Worm (Caenorhabditis elegans): ENCODE measurements around the gene rad-23.
A peak's percentile ranks its signal among the peaks of the same experiment; 100 is the strongest.

rad-23 gene

ce11 chrII:11634057-11634676, 18.4 kb downstream of the rad-23 start:
- peak; percentile 91 for TF ChIP-seq Y55F3AM.14 (GFP tag; optimal IDR thresholded peaks at IDR 0.05)
- TF ChIP-seq ztf-4 (tag; optimal IDR thresholded peaks at IDR 0.05): peak; percentile 79
- TF ChIP-seq ama-1 (optimal IDR thresholded peaks at IDR 0.05): peak; percentile 78
- no peak for TF ChIP-seq elt-1 (tag; optimal IDR thresholded peaks at IDR 0.05)
- no peak for TF ChIP-seq ceh-16 (tag; optimal IDR thresholded peaks at IDR 0.05)
- peak; percentile 46 for TF ChIP-seq ceh-82 (tag; optimal IDR thresholded peaks at IDR 0.05)
- no peak for TF ChIP-seq R02D3.7 (tag; optimal IDR thresholded peaks at IDR 0.05)
- peak; percentile 88 for TF ChIP-seq fos-1 (tag; optimal IDR thresholded peaks at IDR 0.05)
- peak; percentile 59 for TF ChIP-seq gmeb-1 (tag; optimal IDR thresholded peaks at IDR 0.05)
- TF ChIP-seq lin-11 (tag; optimal IDR thresholded peaks at IDR 0.05): peak; percentile 70
- peak; percentile 87 for TF ChIP-seq C34F6.9 (tag; optimal IDR thresholded peaks at IDR 0.05)
- TF ChIP-seq nhr-10 (tag; optimal IDR thresholded peaks at IDR 0.05): no peak
- TF ChIP-seq ZK546.5 (tag; optimal IDR thresholded peaks at IDR 0.05): no peak
- peak; percentile 6 for TF ChIP-seq nhr-77 (tag; optimal IDR thresholded peaks at IDR 0.05)
- peak; percentile 96 for TF ChIP-seq F13H6.1 (tag; optimal IDR thresholded peaks at IDR 0.05)
- no peak for TF ChIP-seq lin-39 (tag; optimal IDR thresholded peaks at IDR 0.05)
- TF ChIP-seq lin-13 (GFP tag; optimal IDR thresholded peaks at IDR 0.05): peak; percentile 78
- TF ChIP-seq nhr-25 (tag; optimal IDR thresholded peaks at IDR 0.05): peak; percentile 89
- no peak for TF ChIP-seq aly-2 (tag; optimal IDR thresholded peaks at IDR 0.05)
- peak; percentile 90 for TF ChIP-seq sma-3 (GFP tag; optimal IDR thresholded peaks at IDR 0.05)
- TF ChIP-seq unc-55 (GFP tag; optimal IDR thresholded peaks at IDR 0.05): peak; percentile 75
- no peak for TF ChIP-seq nhr-11 (tag; optimal IDR thresholded peaks at IDR 0.05)
- no peak for TF ChIP-seq skn-1 (tag; optimal IDR thresholded peaks at IDR 0.05)
- TF ChIP-seq sem-4 (tag; optimal IDR thresholded peaks at IDR 0.05): peak; percentile 87
- TF ChIP-seq nhr-21 (tag; optimal IDR thresholded peaks at IDR 0.05): peak; percentile 87
- peak; percentile 58 to 74 for TF ChIP-seq lsy-2 (tag; optimal IDR thresholded peaks at IDR 0.05)
- TF ChIP-seq nhr-12 (tag; optimal IDR thresholded peaks at IDR 0.05): no peak
- TF ChIP-seq mab-5 (tag; optimal IDR thresholded peaks at IDR 0.05): peak; percentile 86
- TF ChIP-seq nhr-23 (tag; optimal IDR thresholded peaks at IDR 0.05): no peak
- TF ChIP-seq mdl-1 (tag; optimal IDR thresholded peaks at IDR 0.05): peak; percentile 87 to 94
- TF ChIP-seq blmp-1 (tag; optimal IDR thresholded peaks at IDR 0.05; ENCODE audit: insufficient read depth): peak; percentile 83
- peak; percentile 95 for TF ChIP-seq nhr-129 (tag; optimal IDR thresholded peaks at IDR 0.05)
- TF ChIP-seq dmd-4 (tag; optimal IDR thresholded peaks at IDR 0.05): no peak
- TF ChIP-seq egl-27 (tag; optimal IDR thresholded peaks at IDR 0.05): peak; percentile 89
- TF ChIP-seq nhr-237 (tag; optimal IDR thresholded peaks at IDR 0.05): no peak
- TF ChIP-seq nhr-6 (tag; optimal IDR thresholded peaks at IDR 0.05): peak; percentile 62
- peak; percentile 86 for TF ChIP-seq zag-1 (tag; optimal IDR thresholded peaks at IDR 0.05)
- peak; percentile 59 for TF ChIP-seq snpc-4 (tag; optimal IDR thresholded peaks at IDR 0.05)
- TF ChIP-seq crh-2 (tag; optimal IDR thresholded peaks at IDR 0.05): peak; percentile 90
- peak; percentile 93 for TF ChIP-seq sma-9 (GFP tag; optimal IDR thresholded peaks at IDR 0.05)
- no peak for TF ChIP-seq sma-9 (tag; optimal IDR thresholded peaks at IDR 0.05)

- TF ChIP-seq ztf-1 (GFP tag; conservative IDR thresholded peaks at IDR 0.05) (no peak), unc-62 (GFP tag; optimal IDR thresholded peaks at IDR 0.05) (no peak)
Measured at ce11 chrII:11633509-11633908, 19.0 kb downstream of the rad-23 start, which contains the start of gene din-1. TSS of gene din-1 (minus strand) at chrII:11633609.

- TF ChIP-seq ztf-4 (tag; optimal IDR thresholded peaks at IDR 0.05) (no peak), mab-5 (tag; optimal IDR thresholded peaks at IDR 0.05) (no peak), ceh-82 (tag; optimal IDR thresholded peaks at IDR 0.05) (no peak), nhr-12 (tag; optimal IDR thresholded peaks at IDR 0.05) (no peak), snpc-4 (tag; optimal IDR thresholded peaks at IDR 0.05) (no peak), nhr-129 (tag; optimal IDR thresholded peaks at IDR 0.05) (peak; percentile 80), mdl-1 (tag; optimal IDR thresholded peaks at IDR 0.05) (peak; percentile 5 to 27), unc-62 (GFP tag; optimal IDR thresholded peaks at IDR 0.05) (no peak), C34F6.9 (tag; optimal IDR thresholded peaks at IDR 0.05) (peak; percentile 61), aly-2 (tag; optimal IDR thresholded peaks at IDR 0.05) (no peak), crh-2 (tag; optimal IDR thresholded peaks at IDR 0.05) (peak; percentile 38), gmeb-1 (tag; optimal IDR thresholded peaks at IDR 0.05) (no peak), elt-3 (tag; optimal IDR thresholded peaks at IDR 0.05) (no peak), lsy-2 (tag; optimal IDR thresholded peaks at IDR 0.05) (peak in 1 of 2 experiments; percentile 41), lin-11 (tag; optimal IDR thresholded peaks at IDR 0.05) (no peak), sem-4 (tag; optimal IDR thresholded peaks at IDR 0.05) (no peak), nhr-10 (tag; optimal IDR thresholded peaks at IDR 0.05) (no peak), elt-1 (tag; optimal IDR thresholded peaks at IDR 0.05) (no peak), zag-1 (tag; optimal IDR thresholded peaks at IDR 0.05) (no peak), ztf-1 (GFP tag; conservative IDR thresholded peaks at IDR 0.05) (no peak), sma-3 (GFP tag; optimal IDR thresholded peaks at IDR 0.05) (peak; percentile 15), ztf-11 (tag; optimal IDR thresholded peaks at IDR 0.05) (no peak), F13H6.1 (tag; optimal IDR thresholded peaks at IDR 0.05) (peak; percentile 67), unc-55 (GFP tag; optimal IDR thresholded peaks at IDR 0.05) (peak; percentile 54), nhr-237 (tag; optimal IDR thresholded peaks at IDR 0.05) (no peak), sma-9 (GFP tag; optimal IDR thresholded peaks at IDR 0.05) (peak; percentile 77), sma-9 (tag; optimal IDR thresholded peaks at IDR 0.05) (no peak), dmd-4 (tag; optimal IDR thresholded peaks at IDR 0.05) (no peak), ceh-16 (tag; optimal IDR thresholded peaks at IDR 0.05) (no peak), nhr-6 (tag; optimal IDR thresholded peaks at IDR 0.05) (no peak), nhr-77 (tag; optimal IDR thresholded peaks at IDR 0.05) (no peak), nhr-25 (tag; optimal IDR thresholded peaks at IDR 0.05) (peak; percentile 47), fos-1 (tag; optimal IDR thresholded peaks at IDR 0.05) (peak; percentile 50), ama-1 (optimal IDR thresholded peaks at IDR 0.05) (no peak), skn-1 (tag; optimal IDR thresholded peaks at IDR 0.05) (no peak), lin-39 (tag; optimal IDR thresholded peaks at IDR 0.05) (no peak), lin-13 (GFP tag; optimal IDR thresholded peaks at IDR 0.05) (peak; percentile 15)
Measured at ce11 chrII:11632689-11633088, 19.8 kb downstream of the rad-23 start.
